Fruit fly (Drosophila melanogaster) whole organism, embryonic: ENCODE data around the gene SamDC.
A peak's percentile ranks its signal among the peaks of the same experiment; 100 is the strongest.

ENCODE experiments used
- BtbVII ChIP-seq: fragments of 200-800 bp; sonication (Bioruptor generic); optimal IDR thresholded peaks from 3 replicates; lab custom pipeline; 2017; ENCODE audit warnings: missing biosample characterization, mild to moderate bottlenecking, missing genetic modification characterization
- CG10366 ChIP-seq: fragments of 200-800 bp; sonication (Bioruptor generic); IDR thresholded peaks from 2 replicates; pipeline ENCODE4 v1.3.6; 2022; ENCODE audit warnings: missing biosample characterization, missing genetic modification characterization
- CG11504 ChIP-seq: fragments of 200-800 bp; sonication (Bioruptor generic); optimal IDR thresholded peaks from 3 replicates; lab custom pipeline; 2019; ENCODE audit warnings: missing biosample characterization, mild to moderate bottlenecking, missing genetic modification characterization, moderate library complexity
- CG11695 ChIP-seq: fragments of 200-800 bp; sonication (Bioruptor generic); IDR thresholded peaks from 3 replicates; pipeline ENCODE4 v1.3.6; 2022; ENCODE audit warnings: missing biosample characterization, missing genetic modification characterization
- CG12219 ChIP-seq: fragments of 200-800 bp; sonication (Bioruptor generic); optimal IDR thresholded peaks from 3 replicates; lab custom pipeline; 2018; ENCODE audit warnings: missing biosample characterization, mild to moderate bottlenecking, missing genetic modification characterization
- CG15269 ChIP-seq: fragments of 200-800 bp; sonication (Bioruptor generic); optimal IDR thresholded peaks from 2 replicates; lab custom pipeline; 2018; ENCODE audit warnings: missing biosample characterization, mild to moderate bottlenecking, missing genetic modification characterization, moderate library complexity
- CG15514 ChIP-seq: fragments of 200-800 bp; sonication (Bioruptor generic); optimal IDR thresholded peaks from 3 replicates; lab custom pipeline; 2017; ENCODE audit warnings: missing biosample characterization, missing genetic modification characterization, mild to moderate bottlenecking, moderate library complexity, missing genetic modification reagents
- CG1602 ChIP-seq: fragments of 200-800 bp; sonication (Bioruptor generic); optimal IDR thresholded peaks from 3 replicates; lab custom pipeline; 2016; ENCODE audit warnings: missing biosample characterization, missing genetic modification characterization
- CG17829 ChIP-seq: fragments of 200-800 bp; optimal IDR thresholded peaks from 2 replicates; lab custom pipeline; 2019; ENCODE audit warnings: missing biosample characterization, mild to moderate bottlenecking, missing genetic modification characterization, moderate library complexity
- CG17912 ChIP-seq: fragments of 200-800 bp; sonication (Bioruptor generic); optimal IDR thresholded peaks from 2 replicates; lab custom pipeline; 2018; ENCODE audit warnings: missing biosample characterization, mild to moderate bottlenecking, missing genetic modification characterization
- CG1792 ChIP-seq: fragments of 200-800 bp; sonication (Bioruptor generic); optimal IDR thresholded peaks from 2 replicates; lab custom pipeline; 2016; ENCODE audit warnings: missing biosample characterization, missing genetic modification characterization
- CG18262 ChIP-seq: fragments of 200-800 bp; optimal IDR thresholded peaks from 3 replicates; lab custom pipeline; 2019; ENCODE audit warnings: missing biosample characterization, mild to moderate bottlenecking, missing genetic modification characterization, moderate library complexity
- CG30020 ChIP-seq: fragments of 200-800 bp; optimal IDR thresholded peaks from 2 replicates; lab custom pipeline; 2019; ENCODE audit warnings: missing biosample characterization, mild to moderate bottlenecking, missing genetic modification characterization, moderate library complexity
- CG3847 ChIP-seq: fragments of 200-800 bp; sonication (Bioruptor generic); IDR thresholded peaks from 2 replicates; pipeline ENCODE4 v1.3.6; 2022; ENCODE audit warnings: missing biosample characterization, missing genetic modification characterization
- CG4854 ChIP-seq: fragments of 200-800 bp; sonication (Bioruptor generic); optimal IDR thresholded peaks from 2 replicates; lab custom pipeline; 2016; ENCODE audit warnings: missing biosample characterization, missing genetic modification characterization, inconsistent platforms
- CG6254 ChIP-seq: fragments of 200-800 bp; sonication (Bioruptor generic); optimal IDR thresholded peaks from 3 replicates; lab custom pipeline; 2017; ENCODE audit warnings: mild to moderate bottlenecking, missing biosample characterization, missing genetic modification reagents, missing genetic modification characterization
- CG6683 ChIP-seq: fragments of 200-800 bp; sonication (Bioruptor generic); optimal IDR thresholded peaks from 2 replicates; lab custom pipeline; 2017; ENCODE audit warnings: missing biosample characterization, mild to moderate bottlenecking, missing genetic modification characterization, missing genetic modification reagents
- CG8281 ChIP-seq: fragments of 200-800 bp; sonication (Bioruptor generic); optimal IDR thresholded peaks from 2 replicates; lab custom pipeline; 2018; ENCODE audit warnings: missing biosample characterization, mild to moderate bottlenecking, missing genetic modification characterization, moderate library complexity
- CG8924 ChIP-seq: fragments of 200-800 bp; optimal IDR thresholded peaks from 3 replicates; lab custom pipeline; 2019; ENCODE audit warnings: missing biosample characterization, mild to moderate bottlenecking, missing genetic modification characterization, moderate library complexity
- CHES-1-like ChIP-seq: fragments of 200-800 bp; sonication (Bioruptor generic); optimal IDR thresholded peaks from 2 replicates; lab custom pipeline; 2016; ENCODE audit warnings: missing biosample characterization, missing genetic modification characterization
- CTCF ChIP-seq: fragments of 200-800 bp; sonication (Bioruptor generic); optimal IDR thresholded peaks from 2 replicates; lab custom pipeline; 2017; ENCODE audit warnings: missing biosample characterization, mild to moderate bottlenecking, missing genetic modification characterization, moderate library complexity
- Fer1 ChIP-seq: fragments of 200-800 bp; sonication (Bioruptor generic); optimal IDR thresholded peaks from 2 replicates; lab custom pipeline; 2017; ENCODE audit warnings: missing biosample characterization, mild to moderate bottlenecking, missing genetic modification characterization
- Gug ChIP-seq: fragments of 200-800 bp; sonication (Bioruptor generic); IDR thresholded peaks from 4 replicates; pipeline ENCODE4 v1.3.6; 2022; ENCODE audit warnings: missing biosample characterization, missing genetic modification characterization
- Hr3 ChIP-seq: fragments of 200-800 bp; sonication (Bioruptor generic); optimal IDR thresholded peaks from 3 replicates; lab custom pipeline; 2016; ENCODE audit warnings: missing biosample characterization, missing genetic modification characterization
- Optix ChIP-seq: fragments of 200-800 bp; sonication (Bioruptor generic); IDR thresholded peaks from 3 replicates; pipeline ENCODE4 v1.3.6; 2022; ENCODE audit warnings: missing biosample characterization, missing genetic modification characterization
- Ravus ChIP-seq: fragments of 200-800 bp; sonication (Bioruptor generic); IDR thresholded peaks from 2 replicates; pipeline ENCODE4 v1.3.6; 2022; ENCODE audit warnings: missing biosample characterization, missing genetic modification characterization
- Rfx ChIP-seq: fragments of 200-800 bp; sonication (Bioruptor generic); IDR thresholded peaks from 2 replicates; pipeline ENCODE4 v1.3.6; 2022; ENCODE audit warnings: missing biosample characterization, missing genetic modification characterization
- Stat92E ChIP-seq, 3 experiments: fragments of >200 bp in 2 of 3; fragments of 200-800 bp in 1 of 3; sonication (Bioruptor generic) in 1 of 3; optimal IDR thresholded peaks; 2 replicates each; lab custom pipeline; 2017 to 2019; ENCODE audit warnings: missing biosample characterization in 3 of 3, missing genetic modification characterization in 3 of 3, mild to moderate bottlenecking in 1 of 3, moderate library complexity in 1 of 3
- bigmax ChIP-seq: fragments of 200-800 bp; sonication (Bioruptor generic); optimal IDR thresholded peaks from 2 replicates; lab custom pipeline; 2018; ENCODE audit warnings: missing biosample characterization, mild to moderate bottlenecking, missing genetic modification characterization
- fd64A ChIP-seq: fragments of 200-800 bp; sonication (Bioruptor generic); optimal IDR thresholded peaks from 3 replicates; lab custom pipeline; 2018; ENCODE audit warnings: missing biosample characterization, mild to moderate bottlenecking, missing genetic modification characterization
- gce ChIP-seq: fragments of 200-800 bp; sonication (Bioruptor generic); IDR thresholded peaks from 3 replicates; pipeline ENCODE4 v1.3.6; 2022; ENCODE audit warnings: missing biosample characterization, missing genetic modification characterization
- ham ChIP-seq: fragments of 200-800 bp; sonication (Bioruptor generic); IDR thresholded peaks from 2 replicates; pipeline ENCODE4 v1.3.6; 2022; ENCODE audit warnings: missing biosample characterization, missing genetic modification characterization
- hkb ChIP-seq, 2 experiments: fragments of 200-800 bp in 1 of 2; fragments of >200 bp in 1 of 2; sonication (Bioruptor generic) in 1 of 2; IDR thresholded peaks in 1 of 2; optimal IDR thresholded peaks in 1 of 2; 2 replicates each; pipeline versions ENCODE4 v1.3.6 to Lab custom; 2017 to 2022; ENCODE audit warnings: missing biosample characterization in 1 of 2, missing genetic modification characterization in 1 of 2
- jumu ChIP-seq: fragments of 200-800 bp; sonication (Bioruptor generic); optimal IDR thresholded peaks from 3 replicates; lab custom pipeline; 2016; ENCODE audit warnings: missing biosample characterization, missing genetic modification characterization
- kah ChIP-seq: fragments of 200-800 bp; sonication (Bioruptor generic); optimal IDR thresholded peaks from 2 replicates; lab custom pipeline; 2018; ENCODE audit warnings: missing biosample characterization, mild to moderate bottlenecking, missing genetic modification characterization
- klu ChIP-seq: fragments of 200-800 bp; sonication (Bioruptor generic); IDR thresholded peaks from 2 replicates; pipeline ENCODE4 v1.3.6; 2022; ENCODE audit warnings: missing biosample characterization, missing genetic modification characterization
- mam ChIP-seq: fragments of 200-800 bp; sonication (Bioruptor generic); optimal IDR thresholded peaks from 3 replicates; lab custom pipeline; 2016; ENCODE audit warnings: missing biosample characterization, missing genetic modification characterization
- nom ChIP-seq: fragments of 200-800 bp; sonication (Bioruptor generic); optimal IDR thresholded peaks from 2 replicates; lab custom pipeline; 2017; ENCODE audit warnings: missing biosample characterization, missing genetic modification characterization, mild to moderate bottlenecking, moderate library complexity, missing genetic modification reagents
- pfk ChIP-seq: fragments of 200-800 bp; sonication (Bioruptor generic); optimal IDR thresholded peaks from 2 replicates; lab custom pipeline; 2018; ENCODE audit warnings: missing biosample characterization, mild to moderate bottlenecking, missing genetic modification characterization, moderate library complexity
- psq ChIP-seq: fragments of 200-800 bp; sonication (Bioruptor generic); optimal IDR thresholded peaks from 2 replicates; lab custom pipeline; 2017; ENCODE audit warnings: missing biosample characterization, missing genetic modification characterization
- repo ChIP-seq: fragments of 200-800 bp; sonication (Bioruptor generic); optimal IDR thresholded peaks from 2 replicates; lab custom pipeline; 2016; ENCODE audit warnings: missing biosample characterization, missing genetic modification characterization
- sens ChIP-seq: fragments of 200-800 bp; sonication (Bioruptor generic); peaks from one replicate; lab custom pipeline; 2016; ENCODE audit warnings: missing biosample characterization, missing genetic modification characterization
- slbo ChIP-seq: fragments of 200-800 bp; sonication (Bioruptor generic); IDR thresholded peaks from 2 replicates; pipeline ENCODE4 v1.3.6; 2022; ENCODE audit warnings: missing biosample characterization, missing genetic modification characterization
- trem ChIP-seq: fragments of 200-800 bp; optimal IDR thresholded peaks from 3 replicates; lab custom pipeline; 2019; ENCODE audit warnings: missing biosample characterization, mild to moderate bottlenecking, missing genetic modification characterization, moderate library complexity
- wdn ChIP-seq: fragments of 200-800 bp; sonication (Bioruptor generic); IDR thresholded peaks from 2 replicates; pipeline ENCODE4 v1.3.6; 2022; ENCODE audit warnings: missing biosample characterization, missing genetic modification characterization

Gene SamDC

DNA sequence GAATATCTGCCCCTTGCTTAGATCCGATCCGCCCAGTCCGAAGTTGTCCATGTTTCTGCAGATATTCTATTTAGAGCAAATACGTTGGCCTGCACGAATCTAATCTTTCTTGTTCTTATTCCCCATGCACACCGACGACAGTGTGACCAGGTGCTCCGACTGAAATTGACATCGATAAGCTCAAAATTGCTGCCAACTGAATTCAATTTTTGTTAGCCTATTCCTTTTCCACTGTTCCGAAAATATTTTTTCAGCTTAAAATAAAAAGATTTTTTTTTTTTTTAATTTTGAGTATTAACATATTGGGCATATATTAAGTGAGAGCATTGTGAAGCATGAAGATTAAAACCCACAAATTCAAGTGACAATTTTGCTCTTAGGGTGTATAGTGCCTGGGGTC is 35.5 kb upstream of the SamDC start, which contains the start of gene nmd (continued):
- TF ChIP-seq repo (GFP tag; lab: Kevin White, UChicago) (no peak), CG15514 (GFP tag; lab: Kevin White, UChicago) (peak; percentile 82), bigmax (GFP tag; lab: Kevin White, UChicago) (no peak), Fer1 (GFP tag; lab: Kevin White, UChicago) (peak; percentile 50), Gug (GFP tag; lab: Robert Waterston, UW) (no peak), BtbVII (GFP tag; lab: Kevin White, UChicago) (no peak)

DNA sequence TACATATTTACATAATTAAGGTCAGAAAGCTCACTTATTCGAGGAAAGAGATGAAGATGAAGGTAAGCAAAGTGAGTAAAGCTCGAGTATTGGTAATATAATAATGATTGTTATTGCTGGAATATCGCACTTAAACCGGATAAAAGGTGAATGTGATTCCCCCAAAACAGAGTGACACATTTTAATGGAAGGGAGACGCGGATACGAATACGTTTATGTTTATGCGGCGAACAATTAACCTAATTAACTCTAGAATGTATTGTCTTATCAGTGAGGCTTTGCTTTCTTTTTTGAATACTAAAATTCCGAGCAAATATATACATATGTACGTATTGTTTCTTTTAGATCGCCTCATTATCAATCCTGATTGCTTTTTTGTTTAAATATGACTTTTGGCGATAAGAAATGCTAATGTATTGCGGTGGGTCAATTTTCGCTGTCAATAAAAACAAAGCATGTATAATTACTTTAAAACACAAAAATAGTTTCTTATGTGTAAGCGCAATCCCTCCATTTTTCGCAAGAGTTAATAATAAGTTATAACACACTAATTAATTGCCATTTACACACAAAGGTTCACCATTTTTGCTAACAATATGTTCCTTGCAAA is 33.6 kb upstream of the SamDC start:
- peak; percentile 42 for TF ChIP-seq sens (GFP tag; lab: Kevin White, UChicago)
- no peak for TF ChIP-seq CTCF (GFP tag; lab: Kevin White, UChicago)

DNA sequence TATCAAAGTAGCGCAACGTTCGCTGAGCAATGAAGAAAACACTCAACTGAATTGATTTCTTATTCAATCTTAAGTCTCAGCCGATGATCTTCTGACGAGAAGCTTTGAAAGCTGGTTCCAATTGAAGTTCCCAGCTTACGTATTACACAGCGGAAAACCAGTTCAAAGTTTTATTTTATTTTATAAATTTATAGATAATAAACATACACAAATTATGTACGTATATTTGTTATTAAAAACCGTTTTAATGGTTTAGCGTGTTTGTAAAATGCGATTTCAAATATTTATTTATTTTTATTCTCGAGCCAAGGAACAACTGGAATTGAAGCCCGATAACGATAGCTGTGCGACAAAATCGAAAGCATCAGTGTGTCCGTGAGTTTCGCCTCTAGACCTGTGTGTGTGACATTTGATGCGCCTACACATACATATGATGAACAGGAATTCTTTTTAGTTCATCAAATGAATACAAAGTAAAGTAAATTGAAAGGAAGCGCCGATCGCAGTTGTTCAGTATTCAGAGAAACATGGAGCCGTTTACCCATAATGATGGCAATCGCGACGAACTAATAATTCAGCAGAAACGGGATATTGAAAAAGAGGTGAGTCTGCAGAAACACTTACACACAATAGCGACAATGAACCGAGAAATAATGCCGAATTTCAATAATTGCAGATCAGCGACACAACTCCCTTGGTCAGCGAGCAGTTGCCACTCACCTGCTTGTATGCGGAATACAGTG is 32.6 kb upstream of the SamDC start, which contains the start of the genes CG5390 and CG4968:
TSS of gene CG5390 (minus strand) at position 77 of the 743 bp plus-strand sequence.
TSS of gene CG4968 (plus strand) at position 405 of the 743 bp plus-strand sequence.
- TF ChIP-seq CG3847 (GFP tag; lab: Robert Waterston, UW) (peak; percentile 64), fd64A (GFP tag; lab: Kevin White, UChicago) (no peak), psq (GFP tag; lab: Kevin White, UChicago) (peak; percentile 30), hkb (optimal IDR thresholded peaks at IDR 0.05; lab: Kevin White, UChicago) (no peak), hkb (GFP tag; IDR thresholded peaks at IDR 0.05; lab: Robert Waterston, UW) (peak; percentile 65), CG18262 (tag; lab: Kevin White, UChicago) (peak; percentile 69), CG8281 (tag; lab: Kevin White, UChicago) (peak; percentile 17), ham (GFP tag; lab: Robert Waterston, UW) (no peak), CG15269 (tag; lab: Kevin White, UChicago) (peak; percentile 85), CG8924 (peak; percentile 81), CG12219 (peak; percentile 37), Rfx (GFP tag; lab: Robert Waterston, UW) (peak; percentile 72), CG11695 (GFP tag; lab: Robert Waterston, UW) (peak; percentile 72; the same call in 2 of the 3 replicates), wdn (peak; percentile 38; the same call in 1 of the 2 replicates), nom (peak; percentile 54), kah (GFP tag; lab: Kevin White, UChicago) (no peak), CG6683 (GFP tag; lab: Kevin White, UChicago) (peak; percentile 60), CG30020 (peak; percentile 94), CHES-1-like (no peak), CG17912 (no peak), klu (GFP tag; lab: Robert Waterston, UW) (no peak), CG1602 (GFP tag; lab: Kevin White, UChicago) (peak; percentile 8), Optix (GFP tag; lab: Robert Waterston, UW) (no peak), mam (GFP tag; lab: Kevin White, UChicago) (peak; percentile 2), CG1792 (GFP tag; lab: Kevin White, UChicago) (no peak), CG17829 (peak; percentile 79), trem (tag; lab: Kevin White, UChicago) (peak; percentile 95), CG11504 (no peak), gce (peak; percentile 53; the same call in 1 of the 3 replicates), slbo (peak; percentile 77), CG10366 (GFP tag; lab: Robert Waterston, UW) (peak; percentile 72), pfk (GFP tag; lab: Kevin White, UChicago) (peak; percentile 94), Ravus (GFP tag; lab: Robert Waterston, UW) (no peak), CG4854 (GFP tag; lab: Kevin White, UChicago) (no peak), CG6254 (GFP tag; lab: Kevin White, UChicago) (peak; percentile 59), Stat92E (GFP tag; optimal IDR thresholded peaks at IDR 0.05; lab: Kevin White, UChicago) (no peak), jumu (GFP tag; lab: Kevin White, UChicago) (no peak), Hr3 (GFP tag; lab: Kevin White, UChicago) (peak; percentile 52)
